Worm (Caenorhabditis elegans): ENCODE results near the gene srg-29.

DNA sequence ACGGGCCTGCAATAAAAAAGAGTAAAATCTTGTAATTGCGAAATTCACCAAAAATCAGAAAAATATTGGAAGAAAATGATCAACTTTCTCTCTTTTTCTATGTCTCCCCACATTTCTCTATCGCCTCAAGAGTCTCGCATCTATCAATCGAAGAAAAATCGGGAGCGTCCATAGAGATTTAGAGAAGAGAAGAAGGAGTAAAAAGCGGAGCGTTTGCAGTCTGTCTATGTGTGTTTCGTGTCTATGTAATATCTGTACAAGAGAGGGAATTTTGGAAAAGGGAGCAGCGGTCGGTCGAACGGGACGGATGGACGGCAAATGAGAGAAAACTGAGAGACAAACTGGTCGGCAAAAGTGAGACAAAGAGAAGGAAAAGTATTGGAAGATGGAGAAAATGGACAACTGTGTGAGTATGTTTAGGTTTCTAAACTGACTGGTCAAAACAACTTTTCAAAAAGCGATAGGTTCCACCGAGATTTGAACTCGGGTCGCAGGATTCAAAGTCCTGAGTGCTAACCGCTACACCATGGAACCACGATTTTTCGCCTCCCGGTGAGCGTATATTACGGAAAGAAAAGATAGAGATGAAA, 7.2 kb upstream of the srg-29 start:
- TF ChIP-seq him-1 (tag; optimal IDR thresholded peaks at IDR 0.05) (no peak), dao-5 (tag; optimal IDR thresholded peaks at IDR 0.05) (no peak), W03F9.2 (tag; optimal IDR thresholded peaks at IDR 0.05) (peak; percentile 56)

Measured in whole organism, L4/young adult.